Worm (Caenorhabditis elegans) whole organism, L4 larva: ENCODE results near the gene irld-6.

Source experiments
- F10B5.3 ChIP-seq: sonication (generic microtip); optimal IDR thresholded peaks from 2 replicates; lab custom pipeline; 2016; ENCODE audit warnings: mild to moderate bottlenecking, missing genetic modification characterization, missing compliant biosample characterization
- F44E2.7 ChIP-seq: fragments of 200-800 bp; sonication (Bioruptor generic); IDR thresholded peaks from 2 replicates; pipeline ENCODE4 v2.1.2; 2022; ENCODE audit warnings: missing genetic modification characterization, missing compliant biosample characterization
- F49E8.2 ChIP-seq: sonication (generic microtip); optimal IDR thresholded peaks from 2 replicates; lab custom pipeline; 2016; ENCODE audit warnings: missing compliant biosample characterization, mild to moderate bottlenecking, missing genetic modification characterization, borderline replicate concordance
- R02D3.7 ChIP-seq: fragments of 150-350 bp; sonication (generic microtip); optimal IDR thresholded peaks from 3 replicates; lab custom pipeline; 2014; ENCODE audit warnings: missing biosample characterization, missing genetic modification characterization
- T26A8.4 ChIP-seq: fragments of 200-800 bp; sonication (Bioruptor generic); IDR thresholded peaks from 2 replicates; pipeline ENCODE4 v1.3.6; 2022; ENCODE audit warnings: missing genetic modification characterization, missing compliant biosample characterization
- Y105C5A.15 ChIP-seq: fragments of 200-800 bp; sonication (Bioruptor generic); IDR thresholded peaks from 2 replicates; pipeline ENCODE4 v1.3.6; 2022; ENCODE audit warnings: missing genetic modification characterization, missing compliant biosample characterization
- Y48G9A.11 ChIP-seq: fragments of 200-800 bp; sonication (Bioruptor generic); IDR thresholded peaks from 2 replicates; pipeline ENCODE4 v1.3.6; 2022; ENCODE audit warnings: missing genetic modification reagents, missing genetic modification characterization, missing compliant biosample characterization
- Y5F2A.4 ChIP-seq: fragments of 200-800 bp; sonication (Bioruptor generic); optimal IDR thresholded peaks from 2 replicates; lab custom pipeline; 2018; ENCODE audit warnings: mild to moderate bottlenecking, missing genetic modification characterization, missing compliant biosample characterization
- ZK337.2 ChIP-seq: fragments of 200-800 bp; sonication (Bioruptor generic); IDR thresholded peaks from 2 replicates; pipeline ENCODE4 v1.3.6; 2022; ENCODE audit warnings: missing genetic modification reagents, missing genetic modification characterization, missing compliant biosample characterization
- aha-1 ChIP-seq: fragments of 150-350 bp; peaks from one replicate; lab custom pipeline; 2014; ENCODE audit warnings: missing biosample characterization, missing genetic modification characterization
- aly-2 ChIP-seq: sonication (generic microtip); optimal IDR thresholded peaks from 2 replicates; lab custom pipeline; 2018; ENCODE audit warnings: missing biosample characterization, missing genetic modification characterization
- ama-1 ChIP-seq: fragments of 150-350 bp; optimal IDR thresholded peaks from 2 replicates; lab custom pipeline; 2014; ENCODE audit warnings: inconsistent platforms, mixed read lengths
- ceh-28 ChIP-seq: fragments of 150-350 bp; optimal IDR thresholded peaks from 2 replicates; lab custom pipeline; 2014; ENCODE audit warnings: missing biosample characterization, missing genetic modification reagents, missing genetic modification characterization
- ceh-32 ChIP-seq: sonication (generic microtip); optimal IDR thresholded peaks from 2 replicates; lab custom pipeline; 2016; ENCODE audit warnings: mild to moderate bottlenecking, missing genetic modification characterization, missing compliant biosample characterization; ENCODE audit not compliant: poor library complexity
- ceh-44 ChIP-seq: fragments of 200-800 bp; sonication (Bioruptor generic); IDR thresholded peaks from 2 replicates; pipeline ENCODE4 v1.3.6; 2022; ENCODE audit warnings: missing genetic modification reagents, missing genetic modification characterization, missing compliant biosample characterization
- ces-1 ChIP-seq: fragments of 150-350 bp; sonication (generic microtip); optimal IDR thresholded peaks from 4 replicates; lab custom pipeline; 2014; ENCODE audit warnings: missing biosample characterization, missing genetic modification reagents, missing genetic modification characterization
- cey-2 ChIP-seq: sonication (generic microtip); optimal IDR thresholded peaks from 3 replicates; lab custom pipeline; 2017; ENCODE audit warnings: missing genetic modification characterization, mild to moderate bottlenecking, missing compliant biosample characterization, antibody characterized with exemption, borderline replicate concordance; ENCODE audit not compliant: insufficient read depth
- ctbp-1 ChIP-seq: fragments of 200-800 bp; sonication (Bioruptor generic); IDR thresholded peaks from 2 replicates; pipeline ENCODE4 v1.3.6; 2022; ENCODE audit warnings: missing genetic modification reagents, missing genetic modification characterization, missing compliant biosample characterization
- daf-19 ChIP-seq: fragments of 200-800 bp; sonication (Bioruptor generic); conservative IDR thresholded peaks from 2 replicates; pipeline ENCODE4 v1.3.6; 2022; ENCODE audit warnings: missing genetic modification characterization, missing compliant biosample characterization
- dpl-1 ChIP-seq: fragments of 150-350 bp; optimal IDR thresholded peaks from 2 replicates; lab custom pipeline; 2014; ENCODE audit warnings: missing biosample characterization, missing genetic modification reagents, missing genetic modification characterization
- duxl-1 ChIP-seq: sonication (generic microtip); optimal IDR thresholded peaks from 2 replicates; lab custom pipeline; 2016; ENCODE audit warnings: mild to moderate bottlenecking, missing genetic modification characterization, moderate library complexity, missing compliant biosample characterization; ENCODE audit not compliant: poor library complexity
- egl-27 ChIP-seq: sonication (generic microtip); optimal IDR thresholded peaks from 3 replicates; lab custom pipeline; 2017; ENCODE audit warnings: missing biosample characterization, missing genetic modification reagents, missing genetic modification characterization
- egl-43 ChIP-seq: fragments of 200-800 bp; sonication (Bioruptor generic); IDR thresholded peaks from 2 replicates; pipeline ENCODE4 v1.3.6; 2022; ENCODE audit warnings: missing genetic modification reagents, missing genetic modification characterization, missing compliant biosample characterization
- fkh-10 ChIP-seq: fragments of 150-350 bp; optimal IDR thresholded peaks from 2 replicates; lab custom pipeline; 2014; ENCODE audit warnings: missing biosample characterization, missing genetic modification reagents, missing genetic modification characterization
- hlh-11 ChIP-seq: fragments of 200-800 bp; sonication (Bioruptor generic); optimal IDR thresholded peaks from 2 replicates; lab custom pipeline; 2018; ENCODE audit warnings: mild to moderate bottlenecking, missing genetic modification characterization, missing compliant biosample characterization
- hmg-1.1 ChIP-seq: fragments of 200-800 bp; sonication (Bioruptor generic); IDR thresholded peaks from 2 replicates; pipeline ENCODE4 v1.3.6; 2022; ENCODE audit warnings: missing genetic modification reagents, missing genetic modification characterization, missing compliant biosample characterization
- lim-7 ChIP-seq: fragments of 200-800 bp; sonication (Bioruptor generic); IDR thresholded peaks from 2 replicates; pipeline ENCODE4 v1.3.6; 2022; ENCODE audit warnings: missing genetic modification characterization, missing compliant biosample characterization
- lin-15B ChIP-seq: fragments of 150-350 bp; sonication (generic microtip); optimal IDR thresholded peaks from 3 replicates; lab custom pipeline; 2014; ENCODE audit warnings: missing biosample characterization, missing genetic modification characterization
- madf-5 ChIP-seq, 2 experiments: fragments of 200-800 bp; sonication (Bioruptor generic); IDR thresholded peaks; 2 replicates each; pipeline ENCODE4 v1.3.6; 2022; ENCODE audit warnings: missing compliant biosample characterization in 2 of 2, missing genetic modification characterization in 2 of 2
- mdl-1 ChIP-seq, 2 experiments: fragments of 150-350 bp in 1 of 2; sonication (generic microtip) in 1 of 2; optimal IDR thresholded peaks; 2 replicates each; lab custom pipeline; 2014 to 2017; ENCODE audit warnings: missing biosample characterization in 2 of 2, missing genetic modification characterization in 2 of 2
- mep-1 ChIP-seq: fragments of 150-350 bp; sonication (generic microtip); optimal IDR thresholded peaks from 3 replicates; lab custom pipeline; 2014; ENCODE audit warnings: missing biosample characterization, missing genetic modification characterization
- mes-2 ChIP-seq: sonication (generic microtip); optimal IDR thresholded peaks from 2 replicates; lab custom pipeline; 2016; ENCODE audit warnings: missing genotype, mild to moderate bottlenecking, missing genetic modification characterization, missing compliant biosample characterization; ENCODE audit not compliant: poor library complexity, severe bottlenecking
- nhr-11 ChIP-seq: fragments of 150-350 bp; optimal IDR thresholded peaks from 2 replicates; lab custom pipeline; 2014; ENCODE audit warnings: missing biosample characterization, missing genetic modification characterization
- nhr-25 ChIP-seq: sonication (generic microtip); optimal IDR thresholded peaks from 2 replicates; lab custom pipeline; 2017; ENCODE audit warnings: missing genetic modification characterization, mild to moderate bottlenecking, missing compliant biosample characterization, antibody characterized with exemption, moderate library complexity, borderline replicate concordance; ENCODE audit not compliant: insufficient read depth
- nhr-41 ChIP-seq: fragments of 200-800 bp; sonication (Bioruptor generic); IDR thresholded peaks from 2 replicates; pipeline ENCODE4 v1.3.6; 2022; ENCODE audit warnings: missing genetic modification reagents, missing genetic modification characterization, missing compliant biosample characterization
- nhr-42 ChIP-seq: fragments of 200-800 bp; sonication (Bioruptor generic); IDR thresholded peaks from 2 replicates; pipeline ENCODE4 v1.3.6; 2022; ENCODE audit warnings: missing genetic modification characterization, missing compliant biosample characterization
- nhr-77 ChIP-seq: fragments of 150-350 bp; optimal IDR thresholded peaks from 2 replicates; lab custom pipeline; 2014; ENCODE audit warnings: missing biosample characterization, missing genetic modification characterization
- php-3 ChIP-seq: fragments of 200-800 bp; sonication (Bioruptor generic); IDR thresholded peaks from 2 replicates; pipeline ENCODE4 v1.3.6; 2022; ENCODE audit warnings: missing genetic modification reagents, missing genetic modification characterization, missing compliant biosample characterization
- sdz-12 ChIP-seq: fragments of 200-800 bp; sonication (Bioruptor generic); optimal IDR thresholded peaks from 2 replicates; lab custom pipeline; 2018; ENCODE audit warnings: mild to moderate bottlenecking, missing genetic modification characterization, missing compliant biosample characterization
- spr-1 ChIP-seq: sonication (generic microtip); optimal IDR thresholded peaks from 2 replicates; lab custom pipeline; 2016; ENCODE audit warnings: mild to moderate bottlenecking, missing genetic modification characterization, missing compliant biosample characterization
- spr-3 ChIP-seq: fragments of 200-800 bp; sonication (Bioruptor generic); optimal IDR thresholded peaks from 2 replicates; lab custom pipeline; 2018; ENCODE audit warnings: mild to moderate bottlenecking, missing genetic modification characterization, missing compliant biosample characterization
- tag-97 ChIP-seq: fragments of 200-800 bp; sonication (Bioruptor generic); IDR thresholded peaks from 2 replicates; pipeline ENCODE4 v1.3.6; 2022; ENCODE audit warnings: missing genetic modification characterization, missing compliant biosample characterization
- unc-130 ChIP-seq: sonication (generic microtip); optimal IDR thresholded peaks from 2 replicates; lab custom pipeline; 2016; ENCODE audit warnings: missing genetic modification reagents, missing genetic modification characterization, missing compliant biosample characterization
- unc-62 ChIP-seq, 3 experiments: fragments of 150-350 bp in 1 of 3; sonication (generic microtip); optimal IDR thresholded peaks in 2 of 3; peaks in 1 of 3; 1 replicate in 1 of 3; 2 replicates in 2 of 3; lab custom pipeline; 2014 to 2017; ENCODE audit warnings: missing biosample characterization in 3 of 3, missing genetic modification characterization in 3 of 3, missing genetic modification reagents in 3 of 3, missing genotype in 1 of 3
- vab-7 ChIP-seq: fragments of 200-800 bp; sonication (Bioruptor generic); IDR thresholded peaks from 2 replicates; pipeline ENCODE4 v1.3.6; 2022; ENCODE audit warnings: missing genetic modification reagents, missing genetic modification characterization, missing compliant biosample characterization
- zag-1 ChIP-seq: fragments of 150-350 bp; optimal IDR thresholded peaks from 2 replicates; lab custom pipeline; 2014; ENCODE audit warnings: missing biosample characterization, missing genetic modification characterization
- zfp-3 ChIP-seq: fragments of 200-800 bp; sonication (Bioruptor generic); conservative IDR thresholded peaks from 2 replicates; pipeline ENCODE4 v1.3.6; 2022; ENCODE audit warnings: missing genetic modification reagents, missing genetic modification characterization, missing compliant biosample characterization
- ztf-11 ChIP-seq: fragments of 150-350 bp; optimal IDR thresholded peaks from 2 replicates; lab custom pipeline; 2014; ENCODE audit warnings: missing biosample characterization, missing genetic modification characterization

Gene irld-6

ce11 chrV:10713704-10714239, 42.8 kb downstream of the irld-6 start (continued):
- TF ChIP-seq dpl-1 (GFP tag; lab: Kevin White, UChicago) (no peak), F44E2.7 (GFP tag; lab: Robert Waterston, UW) (no peak), unc-62 (GFP tag; optimal IDR thresholded peaks at IDR 0.05 in 1 of 2; lab: Kevin White, UChicago) (peak in 1 of 2 experiments; percentile 24), unc-62 (tag; optimal IDR thresholded peaks at IDR 0.05; lab: Kevin White, UChicago) (no peak), nhr-25 (tag; lab: Kevin White, UChicago) (no peak), ceh-28 (tag; lab: Kevin White, UChicago) (no peak), ZK337.2 (GFP tag; lab: Robert Waterston, UW) (no peak), hlh-11 (tag; lab: Kevin White, UChicago) (peak; percentile 24), lim-7 (GFP tag; lab: Robert Waterston, UW) (no peak)

- TF ChIP-seq sdz-12 (GFP tag; lab: Kevin White, UChicago) = no peak
- no peak for TF ChIP-seq ceh-44 (GFP tag; lab: Robert Waterston, UW)
- no peak for TF ChIP-seq ceh-28 (tag; lab: Kevin White, UChicago)
- no peak for TF ChIP-seq nhr-11 (tag; lab: Kevin White, UChicago)
- no peak; the same call in 1 of the 2 replicates for TF ChIP-seq daf-19 (GFP tag; lab: Robert Waterston, UW)
- TF ChIP-seq spr-1 (tag; lab: Kevin White, UChicago) = no peak
- TF ChIP-seq mes-2 (tag; lab: Kevin White, UChicago) = no peak
- no peak for TF ChIP-seq Y105C5A.15
- TF ChIP-seq T26A8.4 = no peak
- no peak for TF ChIP-seq lin-15B (tag; lab: Kevin White, UChicago)
- TF ChIP-seq nhr-41 (GFP tag; lab: Robert Waterston, UW) = no peak
- no peak for TF ChIP-seq hlh-11 (tag; lab: Kevin White, UChicago)
- TF ChIP-seq ctbp-1 (GFP tag; lab: Robert Waterston, UW) = no peak
- TF ChIP-seq egl-43 (GFP tag; lab: Robert Waterston, UW) = no peak
- TF ChIP-seq mdl-1 (tag; optimal IDR thresholded peaks at IDR 0.05; lab: Kevin White, UChicago) = no peak
- peak; percentile 30 for TF ChIP-seq aly-2 (tag; lab: Kevin White, UChicago)
- TF ChIP-seq nhr-42 (GFP tag; lab: Robert Waterston, UW) = no peak
- peak; percentile 40 for TF ChIP-seq mep-1 (tag; lab: Kevin White, UChicago)
- no peak for TF ChIP-seq duxl-1 (tag; lab: Kevin White, UChicago)
- no peak for TF ChIP-seq ces-1
- TF ChIP-seq Y48G9A.11 (GFP tag; lab: Robert Waterston, UW) = no peak
- TF ChIP-seq F49E8.2 (tag; lab: Kevin White, UChicago) = no peak
- no peak for TF ChIP-seq ztf-11 (tag; lab: Kevin White, UChicago)
- TF ChIP-seq fkh-10 (GFP tag; lab: Kevin White, UChicago) = no peak
- TF ChIP-seq madf-5 (GFP tag; IDR thresholded peaks at IDR 0.05; lab: Robert Waterston, UW) = no peak
- no peak for TF ChIP-seq R02D3.7 (tag; lab: Kevin White, UChicago)
- TF ChIP-seq egl-27 (tag; lab: Kevin White, UChicago) = no peak
- no peak for TF ChIP-seq lim-7 (GFP tag; lab: Robert Waterston, UW)
- peak; percentile 28 for TF ChIP-seq nhr-77 (tag; lab: Kevin White, UChicago)
- TF ChIP-seq ceh-32 (tag; lab: Kevin White, UChicago) = no peak
- 0 out of 2 replicates have a peak, but pooled peaks have one; percentile 6 for TF ChIP-seq zfp-3 (GFP tag; lab: Robert Waterston, UW)
- TF ChIP-seq hmg-1.1 (GFP tag; lab: Robert Waterston, UW) = no peak
- no peak for TF ChIP-seq cey-2 (tag; lab: Kevin White, UChicago)
- no peak for TF ChIP-seq Y5F2A.4 (GFP tag; lab: Kevin White, UChicago)
- TF ChIP-seq dpl-1 (GFP tag; lab: Kevin White, UChicago) = no peak
- TF ChIP-seq spr-3 (GFP tag; lab: Kevin White, UChicago) = no peak
- TF ChIP-seq ama-1 (lab: Kevin White, UChicago) = no peak
- no peak for TF ChIP-seq php-3 (GFP tag; lab: Robert Waterston, UW)
- TF ChIP-seq vab-7 = no peak
- no peak for TF ChIP-seq tag-97
- TF ChIP-seq F10B5.3 (tag; lab: Kevin White, UChicago) = no peak
- TF ChIP-seq unc-130 (GFP tag; lab: Kevin White, UChicago) = no peak
- no peak for TF ChIP-seq aha-1 (tag; lab: Kevin White, UChicago)
- TF ChIP-seq zag-1 = no peak
Observed at ce11 chrV:10712608-10712900, 44.0 kb downstream of the irld-6 start.
